Fruit fly (Drosophila melanogaster) whole organism, adult: ENCODE results near the gene PAN3.

Source experiments
- CG11617 ChIP-seq: fragments of 200-800 bp; sonication (Bioruptor generic); optimal IDR thresholded peaks from 2 replicates; lab custom pipeline; 2017; ENCODE audit warnings: mild to moderate bottlenecking, missing biosample characterization, missing genetic modification reagents, missing genetic modification characterization
- CG12768 ChIP-seq: fragments of 200-800 bp; sonication (Bioruptor generic); optimal IDR thresholded peaks from 2 replicates; lab custom pipeline; 2017; ENCODE audit warnings: missing biosample characterization, missing genetic modification characterization, mild to moderate bottlenecking, moderate library complexity, missing genetic modification reagents
- CG14711 ChIP-seq: fragments of 200-800 bp; sonication (Bioruptor generic); optimal IDR thresholded peaks from 2 replicates; lab custom pipeline; 2018; ENCODE audit warnings: missing biosample characterization, mild to moderate bottlenecking, missing genetic modification characterization, moderate library complexity
- CG1620 ChIP-seq: fragments of 200-800 bp; sonication (Bioruptor generic); optimal IDR thresholded peaks from 2 replicates; lab custom pipeline; 2016; ENCODE audit warnings: missing biosample characterization, missing genetic modification characterization
- CG33017 ChIP-seq: fragments of 200-800 bp; sonication (Bioruptor generic); optimal IDR thresholded peaks from 2 replicates; lab custom pipeline; 2018; ENCODE audit warnings: missing biosample characterization, mild to moderate bottlenecking, missing genetic modification characterization, moderate library complexity
- CG5204 ChIP-seq: fragments of 200-800 bp; sonication (Bioruptor generic); optimal IDR thresholded peaks from 2 replicates; lab custom pipeline; 2016; ENCODE audit warnings: missing biosample characterization, missing genetic modification characterization
- CG7045 ChIP-seq: fragments of 200-800 bp; sonication (Bioruptor generic); optimal IDR thresholded peaks from 2 replicates; lab custom pipeline; 2017; ENCODE audit warnings: missing biosample characterization, mild to moderate bottlenecking, missing genetic modification characterization
- CG7101 ChIP-seq: fragments of 200-800 bp; sonication (Bioruptor generic); optimal IDR thresholded peaks from 2 replicates; lab custom pipeline; 2018; ENCODE audit warnings: missing biosample characterization, mild to moderate bottlenecking, missing genetic modification characterization, moderate library complexity
- Clk ChIP-seq: fragments of 200-800 bp; sonication (Bioruptor generic); optimal IDR thresholded peaks from 2 replicates; lab custom pipeline; 2017; ENCODE audit warnings: missing biosample characterization, missing genetic modification characterization
- Crg-1 ChIP-seq: fragments of 200-800 bp; sonication (Bioruptor generic); optimal IDR thresholded peaks from 2 replicates; lab custom pipeline; 2016; ENCODE audit warnings: missing biosample characterization, missing genetic modification characterization
- Hr96 ChIP-seq: fragments of 200-800 bp; sonication (Bioruptor generic); optimal IDR thresholded peaks from 2 replicates; lab custom pipeline; 2016; ENCODE audit warnings: missing biosample characterization, missing genetic modification characterization
- Mnt ChIP-seq: fragments of 200-800 bp; sonication (Bioruptor generic); optimal IDR thresholded peaks from 2 replicates; lab custom pipeline; 2016; ENCODE audit warnings: missing biosample characterization, mild to moderate bottlenecking, missing genetic modification characterization
- bab1 ChIP-seq: fragments of 200-800 bp; sonication (Bioruptor generic); optimal IDR thresholded peaks from 3 replicates; lab custom pipeline; 2019; ENCODE audit warnings: missing biosample characterization, mild to moderate bottlenecking, missing genetic modification characterization, moderate library complexity
- cic ChIP-seq: fragments of 200-800 bp; sonication (Bioruptor generic); optimal IDR thresholded peaks from 2 replicates; lab custom pipeline; 2017; ENCODE audit warnings: missing biosample characterization, mild to moderate bottlenecking, missing genetic modification characterization, moderate library complexity
- cnc ChIP-seq, 2 experiments: fragments of >200 bp; optimal IDR thresholded peaks; 2 replicates each; lab custom pipeline; 2017
- kay ChIP-seq: fragments of 200-800 bp; sonication (Bioruptor generic); peaks from one replicate; lab custom pipeline; 2016; ENCODE audit warnings: missing biosample characterization, missing genetic modification characterization, borderline replicate concordance
- ovo ChIP-seq: fragments of 200-800 bp; sonication (Bioruptor generic); optimal IDR thresholded peaks from 2 replicates; lab custom pipeline; 2016; ENCODE audit warnings: missing biosample characterization, missing genetic modification characterization
- pad ChIP-seq: fragments of 200-800 bp; sonication (Bioruptor generic); optimal IDR thresholded peaks from 3 replicates; lab custom pipeline; 2017; ENCODE audit warnings: missing biosample characterization, missing genetic modification characterization, mild to moderate bottlenecking, moderate library complexity, missing genetic modification reagents
- tj ChIP-seq: fragments of 200-800 bp; sonication (Bioruptor generic); optimal IDR thresholded peaks from 3 replicates; lab custom pipeline; 2017; ENCODE audit warnings: missing biosample characterization, mild to moderate bottlenecking, missing genetic modification characterization, moderate library complexity
- toe ChIP-seq: fragments of 200-800 bp; sonication (Bioruptor generic); optimal IDR thresholded peaks from 2 replicates; lab custom pipeline; 2016; ENCODE audit warnings: missing biosample characterization, missing genetic modification characterization

PAN3 gene

dm6 chr3L:3036951-3037586, 33.9 kb upstream of the PAN3 start:
- TF ChIP-seq toe (GFP tag; lab: Kevin White, UChicago): no peak
- TF ChIP-seq CG11617 (GFP tag; lab: Kevin White, UChicago): no peak
- TF ChIP-seq Hr96 (GFP tag; lab: Kevin White, UChicago): no peak

- TF ChIP-seq Clk (GFP tag; lab: Kevin White, UChicago) (peak; percentile 81), CG7101 (peak; percentile 49), CG1620 (GFP tag; lab: Kevin White, UChicago) (no peak), kay (peak; percentile 85), pad (GFP tag; lab: Kevin White, UChicago) (peak; percentile 34), Crg-1 (GFP tag; lab: Kevin White, UChicago) (no peak), tj (peak; percentile 64), bab1 (GFP tag; lab: Kevin White, UChicago) (peak; percentile 64), cic (GFP tag; lab: Kevin White, UChicago) (peak; percentile 93), CG7045 (peak; percentile 49), ovo (no peak), CG14711 (no peak), CG12768 (peak; percentile 74), toe (GFP tag; lab: Kevin White, UChicago) (peak; percentile 20), cnc (optimal IDR thresholded peaks at IDR 0.05; lab: Kevin White, UChicago) (no peak), Hr96 (GFP tag; lab: Kevin White, UChicago) (peak; percentile 40), CG11617 (GFP tag; lab: Kevin White, UChicago) (peak; percentile 58), CG5204 (GFP tag; lab: Kevin White, UChicago) (peak; percentile 54), Mnt (GFP tag; lab: Kevin White, UChicago) (peak; percentile 69), CG33017 (tag; lab: Kevin White, UChicago) (peak; percentile 17)
Observed at dm6 chr3L:3037822-3038563, 32.9 kb upstream of the PAN3 start.

DNA sequence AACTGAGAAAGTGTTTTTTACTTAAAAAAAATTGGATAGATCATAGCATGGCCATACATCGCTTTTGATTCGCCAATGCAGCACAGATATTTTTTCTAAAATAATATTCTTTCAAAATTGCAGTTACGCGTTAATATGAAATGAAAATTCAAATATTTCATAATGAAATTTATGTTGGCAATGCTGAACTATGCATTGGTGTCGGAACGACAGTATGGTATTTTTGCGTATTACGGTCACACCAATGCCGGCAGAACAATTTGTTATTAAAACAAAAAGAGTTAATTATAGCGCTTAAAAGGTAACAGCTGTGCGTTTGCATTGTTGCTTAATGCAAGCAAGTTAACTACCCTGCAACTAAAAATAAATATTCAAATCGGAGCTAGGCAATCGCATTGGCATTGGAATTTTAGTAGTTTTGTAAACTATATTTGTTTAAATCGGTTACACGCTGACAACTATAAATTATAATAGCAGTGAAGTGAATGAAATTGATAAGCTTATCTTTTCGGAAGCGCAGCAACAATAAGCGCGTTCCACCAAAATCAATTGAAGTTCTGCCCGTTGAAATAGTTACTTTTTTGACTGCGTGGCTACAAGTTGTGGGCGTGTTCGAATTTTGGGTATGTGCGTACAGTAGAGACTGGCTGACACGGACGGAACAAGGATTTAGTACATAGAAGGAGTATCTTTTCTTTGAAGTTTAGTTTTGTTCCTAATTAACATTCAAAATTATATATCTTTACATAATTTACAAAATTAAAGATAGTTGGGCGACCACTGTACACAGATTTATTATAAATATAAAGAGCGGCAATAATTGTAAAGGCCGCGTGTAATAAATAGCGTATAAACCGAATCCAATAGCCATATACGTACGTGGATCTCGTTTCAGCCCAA, 28.5 kb upstream of the PAN3 start, which contains the start of gene Prx4:
TSS of gene Prx4 (plus strand) at position 210 of the 900 bp plus-strand sequence.
- TF ChIP-seq Crg-1 (GFP tag; lab: Kevin White, UChicago) (peak; percentile 30), pad (GFP tag; lab: Kevin White, UChicago) (no peak), CG33017 (tag; lab: Kevin White, UChicago) (peak; percentile 82), ovo (no peak), CG7101 (peak; percentile 74), Mnt (GFP tag; lab: Kevin White, UChicago) (no peak), toe (GFP tag; lab: Kevin White, UChicago) (no peak), CG11617 (GFP tag; lab: Kevin White, UChicago) (peak; percentile 34), bab1 (GFP tag; lab: Kevin White, UChicago) (peak; percentile 77), Hr96 (GFP tag; lab: Kevin White, UChicago) (no peak), kay (peak; percentile 68), cic (GFP tag; lab: Kevin White, UChicago) (peak; percentile 69), cnc (optimal IDR thresholded peaks at IDR 0.05; lab: Kevin White, UChicago) (no peak), CG14711 (peak; percentile 75)

DNA sequence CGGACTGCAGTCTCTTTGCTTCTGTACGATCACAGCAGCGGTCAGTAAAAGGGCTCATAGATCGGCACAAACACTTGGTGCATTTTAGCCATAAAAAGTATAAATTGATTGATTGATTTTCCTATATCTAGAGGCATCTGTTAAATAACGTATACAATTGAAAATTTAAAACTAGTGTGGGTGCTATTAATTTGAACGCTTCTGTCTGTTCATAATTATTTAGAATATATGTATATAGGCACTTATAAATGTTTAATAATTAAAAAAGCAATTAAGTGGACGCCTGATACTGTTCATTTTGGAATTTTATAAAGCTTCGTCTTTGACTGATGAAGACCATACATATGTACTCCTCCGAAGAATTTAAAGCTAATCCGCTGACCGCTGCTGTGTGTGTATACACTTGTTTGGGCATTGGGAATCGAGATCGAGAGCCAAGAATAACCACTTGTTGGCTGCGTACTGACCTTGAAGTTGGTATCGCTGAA, 25.6 kb upstream of the PAN3 start:
- TF ChIP-seq CG5204 (GFP tag; lab: Kevin White, UChicago) (no peak), pad (GFP tag; lab: Kevin White, UChicago) (no peak), CG7101 (peak; percentile 65), Crg-1 (GFP tag; lab: Kevin White, UChicago) (no peak), CG33017 (tag; lab: Kevin White, UChicago) (peak; percentile 70), CG7045 (peak; percentile 28), kay (no peak), Mnt (GFP tag; lab: Kevin White, UChicago) (no peak), CG12768 (peak; percentile 29), Clk (GFP tag; lab: Kevin White, UChicago) (no peak), CG14711 (peak; percentile 56), cnc (optimal IDR thresholded peaks at IDR 0.05; lab: Kevin White, UChicago) (no peak), cic (GFP tag; lab: Kevin White, UChicago) (peak; percentile 8), bab1 (GFP tag; lab: Kevin White, UChicago) (peak; percentile 51), CG11617 (GFP tag; lab: Kevin White, UChicago) (peak; percentile 9), toe (GFP tag; lab: Kevin White, UChicago) (no peak), Hr96 (GFP tag; lab: Kevin White, UChicago) (no peak), ovo (no peak), tj (no peak), CG1620 (GFP tag; lab: Kevin White, UChicago) (no peak)
